Worm (Caenorhabditis elegans) whole organism, young adult: ENCODE results near the gene ZK688.4.

ENCODE experiments used
- B0019.2 ChIP-seq: fragments of 200-800 bp; sonication (Bioruptor generic); conservative IDR thresholded peaks from 2 replicates; pipeline ENCODE4 v1.3.6; 2022; ENCODE audit warnings: missing genetic modification reagents, missing genetic modification characterization, missing compliant biosample characterization
- B0035.1 ChIP-seq: sonication (generic microtip); optimal IDR thresholded peaks from 2 replicates; lab custom pipeline; 2016; ENCODE audit warnings: missing genetic modification characterization, mild to moderate bottlenecking, missing compliant biosample characterization, missing genotype, missing genetic modification reagents
- B0336.3 ChIP-seq: fragments of 200-800 bp; sonication (Bioruptor generic); IDR thresholded peaks from 2 replicates; pipeline ENCODE4 v1.3.6; 2022; ENCODE audit warnings: missing genetic modification characterization, missing compliant biosample characterization
- F23B12.7 ChIP-seq: sonication (generic microtip); optimal IDR thresholded peaks from 2 replicates; lab custom pipeline; 2017; ENCODE audit warnings: missing genetic modification characterization, mild to moderate bottlenecking, missing compliant biosample characterization, antibody characterized with exemption, moderate library complexity; ENCODE audit not compliant: insufficient read depth
- F33H1.4 ChIP-seq: fragments of 200-800 bp; sonication (Bioruptor generic); IDR thresholded peaks from 2 replicates; pipeline ENCODE4 v1.3.6; 2022; ENCODE audit warnings: missing genetic modification reagents, missing genetic modification characterization, missing compliant biosample characterization
- Y53F4B.3 ChIP-seq: fragments of 200-800 bp; sonication (Bioruptor generic); IDR thresholded peaks from 2 replicates; pipeline ENCODE4 v1.3.6; 2022; ENCODE audit warnings: missing genetic modification reagents, missing genetic modification characterization, missing compliant biosample characterization
- akir-1 ChIP-seq: fragments of 200-800 bp; sonication (Bioruptor generic); optimal IDR thresholded peaks from 2 replicates; lab custom pipeline; 2018; ENCODE audit warnings: mild to moderate bottlenecking, missing genetic modification characterization, moderate library complexity, missing compliant biosample characterization
- attf-3 ChIP-seq: fragments of 200-800 bp; sonication (Bioruptor generic); conservative IDR thresholded peaks from 2 replicates; pipeline ENCODE4 v1.3.6; 2022; ENCODE audit warnings: missing genetic modification reagents, missing genetic modification characterization, missing compliant biosample characterization
- attf-6 ChIP-seq: fragments of 200-800 bp; sonication (Bioruptor generic); IDR thresholded peaks from 2 replicates; pipeline ENCODE4 v1.3.6; 2022; ENCODE audit warnings: missing genetic modification reagents, missing genetic modification characterization, missing compliant biosample characterization
- cebp-2 ChIP-seq: fragments of 200-800 bp; sonication (Bioruptor generic); IDR thresholded peaks from 2 replicates; pipeline ENCODE4 v1.3.6; 2022; ENCODE audit warnings: missing genetic modification characterization, missing compliant biosample characterization
- ceh-40 ChIP-seq: fragments of 200-800 bp; sonication (Bioruptor generic); IDR thresholded peaks from 2 replicates; pipeline ENCODE4 v1.3.6; 2022; ENCODE audit warnings: missing genetic modification characterization, missing compliant biosample characterization
- ceh-58 ChIP-seq: fragments of 200-800 bp; sonication (Bioruptor generic); IDR thresholded peaks from 2 replicates; pipeline ENCODE4 v1.3.6; 2022; ENCODE audit warnings: missing genetic modification characterization, missing compliant biosample characterization
- ceh-91 ChIP-seq: fragments of 200-800 bp; sonication (Bioruptor generic); IDR thresholded peaks from 2 replicates; pipeline ENCODE4 v1.3.6; 2022; ENCODE audit warnings: missing genetic modification reagents, missing genetic modification characterization, missing compliant biosample characterization
- die-1 ChIP-seq: sonication (generic microtip); optimal IDR thresholded peaks from 2 replicates; lab custom pipeline; 2016; ENCODE audit warnings: missing genotype, mild to moderate bottlenecking, missing genetic modification characterization, missing compliant biosample characterization
- egl-44 ChIP-seq: fragments of 200-800 bp; sonication (Bioruptor generic); IDR thresholded peaks from 2 replicates; pipeline ENCODE4 v1.3.6; 2022; ENCODE audit warnings: missing genetic modification reagents, missing genetic modification characterization, missing compliant biosample characterization
- him-1 ChIP-seq: sonication (generic microtip); optimal IDR thresholded peaks from 2 replicates; lab custom pipeline; 2016; ENCODE audit warnings: missing genotype, missing genetic modification reagents, missing genetic modification characterization, missing compliant biosample characterization
- hlh-26 ChIP-seq: fragments of 200-800 bp; sonication (Bioruptor generic); conservative IDR thresholded peaks from 2 replicates; pipeline ENCODE4 v1.3.6; 2022; ENCODE audit warnings: missing genetic modification reagents, missing genetic modification characterization, missing compliant biosample characterization
- hrde-1 ChIP-seq: sonication (generic microtip); optimal IDR thresholded peaks from 2 replicates; lab custom pipeline; 2016; ENCODE audit warnings: missing genetic modification characterization, mild to moderate bottlenecking, missing compliant biosample characterization, moderate library complexity, missing genotype, missing genetic modification reagents, borderline replicate concordance
- hsf-1 ChIP-seq: fragments of 200-800 bp; sonication (Bioruptor generic); IDR thresholded peaks from 2 replicates; pipeline ENCODE4 v1.3.6; 2022; ENCODE audit warnings: missing genetic modification reagents, missing genetic modification characterization, missing compliant biosample characterization
- let-526 ChIP-seq: fragments of 200-800 bp; sonication (Bioruptor generic); IDR thresholded peaks from 2 replicates; pipeline ENCODE4 v1.3.6; 2022; ENCODE audit warnings: missing genetic modification reagents, missing genetic modification characterization, missing compliant biosample characterization
- let-607 ChIP-seq, 2 experiments: fragments of 200-800 bp in 1 of 2; sonication (Bioruptor generic) in 1 of 2; sonication (generic microtip) in 1 of 2; optimal IDR thresholded peaks; 2 replicates each; lab custom pipeline; 2016 to 2018; ENCODE audit warnings: mild to moderate bottlenecking in 2 of 2, missing compliant biosample characterization in 2 of 2, missing genetic modification characterization in 2 of 2, moderate library complexity in 2 of 2, missing genotype in 1 of 2
- lin-40 ChIP-seq: sonication (generic microtip); optimal IDR thresholded peaks from 2 replicates; lab custom pipeline; 2016; ENCODE audit warnings: missing genetic modification characterization, mild to moderate bottlenecking, missing compliant biosample characterization, missing genotype, missing genetic modification reagents
- lir-1 ChIP-seq: fragments of 200-800 bp; sonication (Bioruptor generic); conservative IDR thresholded peaks from 2 replicates; pipeline ENCODE4 v1.3.6; 2022; ENCODE audit warnings: missing genetic modification reagents, missing genetic modification characterization, missing compliant biosample characterization
- lsl-1 ChIP-seq: fragments of 200-800 bp; sonication (Bioruptor generic); optimal IDR thresholded peaks from 2 replicates; lab custom pipeline; 2018; ENCODE audit warnings: mild to moderate bottlenecking, missing genetic modification characterization, moderate library complexity, missing compliant biosample characterization
- lsy-27 ChIP-seq: sonication (generic microtip); optimal IDR thresholded peaks from 2 replicates; lab custom pipeline; 2017; ENCODE audit warnings: missing genetic modification characterization, mild to moderate bottlenecking, missing compliant biosample characterization, antibody characterized with exemption, missing genotype, borderline replicate concordance; ENCODE audit not compliant: insufficient read depth
- mes-4 ChIP-seq: sonication (generic microtip); optimal IDR thresholded peaks from 2 replicates; lab custom pipeline; 2016; ENCODE audit warnings: missing genotype, missing genetic modification characterization, missing compliant biosample characterization
- nhr-179 ChIP-seq: sonication (generic microtip); optimal IDR thresholded peaks from 2 replicates; lab custom pipeline; 2016; ENCODE audit warnings: mild to moderate bottlenecking, missing genetic modification characterization, missing compliant biosample characterization
- pha-4 ChIP-seq: fragments of 150-350 bp; sonication (generic microtip); optimal IDR thresholded peaks from 2 replicates; lab custom pipeline; 2014; ENCODE audit warnings: missing biosample characterization, missing genetic modification reagents, missing genetic modification characterization
- sea-2 ChIP-seq: fragments of 200-800 bp; sonication (Bioruptor generic); IDR thresholded peaks from 2 replicates; pipeline ENCODE4 v1.3.6; 2022; ENCODE audit warnings: missing genetic modification characterization, missing compliant biosample characterization
- snpc-1.3 ChIP-seq: sonication (generic microtip); optimal IDR thresholded peaks from 2 replicates; lab custom pipeline; 2017; ENCODE audit warnings: missing genetic modification characterization, mild to moderate bottlenecking, missing compliant biosample characterization, antibody characterized with exemption, moderate library complexity, missing genotype, missing genetic modification reagents; ENCODE audit not compliant: insufficient read depth
- snpc-3.4 ChIP-seq: sonication (generic microtip); optimal IDR thresholded peaks from 2 replicates; lab custom pipeline; 2017; ENCODE audit warnings: missing genetic modification characterization, mild to moderate bottlenecking, missing compliant biosample characterization, antibody characterized with exemption, moderate library complexity, missing genotype, missing genetic modification reagents
- tbp1 ChIP-seq: fragments of 200-800 bp; sonication (Bioruptor generic); optimal IDR thresholded peaks from 2 replicates; lab custom pipeline; 2018; ENCODE audit warnings: mild to moderate bottlenecking, missing genetic modification characterization, missing compliant biosample characterization
- tbx-9 ChIP-seq: sonication (generic microtip); optimal IDR thresholded peaks from 2 replicates; lab custom pipeline; 2016; ENCODE audit warnings: borderline replicate concordance, missing genetic modification characterization, inconsistent platforms, missing compliant biosample characterization
- unc-62 ChIP-seq: fragments of 150-350 bp; optimal IDR thresholded peaks from 2 replicates; lab custom pipeline; 2014; ENCODE audit warnings: missing biosample characterization, missing genetic modification reagents, missing genetic modification characterization
- xnd-1 ChIP-seq: sonication (generic microtip); optimal IDR thresholded peaks from 2 replicates; lab custom pipeline; 2016; ENCODE audit warnings: missing genotype, missing genetic modification reagents, missing genetic modification characterization, missing compliant biosample characterization
- zfh-2 ChIP-seq: fragments of 200-800 bp; sonication (Bioruptor generic); conservative IDR thresholded peaks from 2 replicates; pipeline ENCODE4 v1.3.6; 2022; ENCODE audit warnings: missing genetic modification reagents, missing genetic modification characterization, missing compliant biosample characterization
- ztf-18 ChIP-seq: sonication (generic microtip); optimal IDR thresholded peaks from 2 replicates; lab custom pipeline; 2016; ENCODE audit warnings: missing genotype, mild to moderate bottlenecking, missing genetic modification characterization, missing compliant biosample characterization
- ztf-3 ChIP-seq: fragments of 200-800 bp; sonication (Bioruptor generic); optimal IDR thresholded peaks from 2 replicates; lab custom pipeline; 2018; ENCODE audit warnings: mild to moderate bottlenecking, missing genetic modification characterization, missing compliant biosample characterization

The ZK688.4 gene

ce11 chrIII:7913488-7913887, 18.7 kb downstream of the ZK688.4 start, which contains the start of gene ZK688.12:
Gene ZK688.12 (minus strand): TSS chrIII:7913588.
- no peak for TF ChIP-seq akir-1 (GFP tag; lab: Kevin White, UChicago)
- TF ChIP-seq attf-6 (GFP tag; lab: Robert Waterston, UW) = no peak
- no peak for TF ChIP-seq lsl-1 (GFP tag; lab: Kevin White, UChicago)
- TF ChIP-seq F23B12.7 (tag; lab: Kevin White, UChicago) = no peak
- TF ChIP-seq egl-44 (GFP tag; lab: Robert Waterston, UW) = no peak
- no peak for TF ChIP-seq ceh-91 (GFP tag; lab: Robert Waterston, UW)
- no peak for TF ChIP-seq ztf-3 (GFP tag; lab: Kevin White, UChicago)
- TF ChIP-seq ztf-18 (tag; lab: Kevin White, UChicago) = no peak
- no peak for TF ChIP-seq let-526 (GFP tag; lab: Robert Waterston, UW)
- no peak for TF ChIP-seq him-1
- no peak for TF ChIP-seq Y53F4B.3 (GFP tag; lab: Robert Waterston, UW)
- TF ChIP-seq attf-3 (GFP tag; lab: Robert Waterston, UW) = no peak

DNA sequence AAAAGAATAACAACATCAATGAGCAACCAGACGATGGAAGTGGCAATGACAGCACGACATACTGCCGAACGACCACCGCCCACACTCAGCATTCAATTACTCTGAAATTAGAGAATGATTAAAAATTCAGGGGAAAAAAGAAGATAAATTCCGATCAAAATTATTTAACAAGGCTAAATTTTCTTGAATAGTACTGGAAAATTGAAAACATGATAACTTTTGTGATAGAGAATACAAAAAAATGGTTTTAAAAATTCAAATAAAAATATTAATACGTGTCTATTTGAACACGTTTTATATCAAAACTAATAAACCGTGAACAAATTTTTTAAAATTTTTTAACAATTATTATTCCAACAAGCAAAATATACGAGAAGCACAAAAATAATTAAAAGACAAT, 22.8 kb downstream of the ZK688.4 start, which contains the start of gene gly-3:
TSS of gene gly-3 (minus strand) at position 101 of the 400 bp plus-strand sequence.
- TF ChIP-seq zfh-2 (GFP tag; lab: Robert Waterston, UW) = no peak
- TF ChIP-seq let-526 (GFP tag; lab: Robert Waterston, UW) = no peak
- TF ChIP-seq xnd-1 = no peak
- TF ChIP-seq let-607 (tag; optimal IDR thresholded peaks at IDR 0.05; lab: Kevin White, UChicago) = no peak
- TF ChIP-seq lsy-27 = no peak
- no peak for TF ChIP-seq tbp1 (GFP tag; lab: Kevin White, UChicago)
- no peak for TF ChIP-seq hrde-1 (tag; lab: Kevin White, UChicago)

ce11 chrIII:7919823-7920222, 25.0 kb downstream of the ZK688.4 start, which contains the start of gene C29E4.14:
Gene C29E4.14 (plus strand): TSS chrIII:7920123.
- TF ChIP-seq lir-1 (GFP tag; lab: Robert Waterston, UW) (no peak), hsf-1 (GFP tag; lab: Robert Waterston, UW) (no peak), snpc-3.4 (tag; lab: Kevin White, UChicago) (no peak)

DNA sequence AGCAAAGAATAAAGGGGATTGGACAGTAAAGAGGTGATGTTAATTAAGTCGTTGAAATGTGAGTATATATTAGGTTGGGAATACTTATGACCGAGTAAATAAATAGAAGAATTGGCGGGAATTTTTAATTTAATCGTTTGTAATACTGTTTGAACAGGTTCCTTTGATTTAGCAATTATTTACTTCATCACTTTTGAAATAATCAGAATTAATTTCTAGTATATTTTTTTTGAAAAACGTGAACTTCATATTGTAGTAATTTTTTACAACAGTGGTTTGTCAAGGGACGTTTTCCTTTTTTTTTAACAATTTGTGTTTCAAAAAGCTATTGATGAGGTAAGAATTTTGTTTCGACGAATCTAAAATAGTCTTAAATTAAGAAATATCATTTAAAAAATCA, 27.4 kb downstream of the ZK688.4 start, which contains the start of gene C29E4.17:
TSS of gene C29E4.17 (plus strand) at position 301 of the 400 bp plus-strand sequence.
- TF ChIP-seq B0035.1 (tag; lab: Kevin White, UChicago) (no peak), akir-1 (GFP tag; lab: Kevin White, UChicago) (no peak), sea-2 (no peak), hlh-26 (GFP tag; lab: Robert Waterston, UW) (no peak), ceh-58 (GFP tag; lab: Robert Waterston, UW) (no peak), cebp-2 (GFP tag; lab: Robert Waterston, UW) (no peak), F33H1.4 (GFP tag; lab: Robert Waterston, UW) (no peak), tbx-9 (tag; lab: Kevin White, UChicago) (no peak), Y53F4B.3 (GFP tag; lab: Robert Waterston, UW) (no peak), pha-4 (tag; lab: Kevin White, UChicago) (no peak), B0019.2 (no peak), die-1 (no peak), nhr-179 (no peak), snpc-1.3 (no peak), lin-40 (tag; lab: Kevin White, UChicago) (no peak), ceh-40 (GFP tag; lab: Robert Waterston, UW) (no peak), unc-62 (no peak), B0336.3 (no peak), mes-4 (tag; lab: Kevin White, UChicago) (no peak), tbp1 (GFP tag; lab: Kevin White, UChicago) (no peak)
